Worm (Caenorhabditis elegans) whole organism, young adult: ENCODE data around the gene M162.5.

Experiments
- C06A6.2 ChIP-seq: fragments of 200-800 bp; sonication (Bioruptor generic); conservative IDR thresholded peaks from 2 replicates; pipeline ENCODE4 v1.3.6; 2022; ENCODE audit warnings: missing genetic modification characterization, missing compliant biosample characterization
- D2030.7 ChIP-seq: fragments of 200-800 bp; sonication (Bioruptor generic); IDR thresholded peaks from 2 replicates; pipeline ENCODE4 v1.3.6; 2022; ENCODE audit warnings: missing genetic modification reagents, missing genetic modification characterization, missing compliant biosample characterization
- F23B12.7 ChIP-seq: sonication (generic microtip); optimal IDR thresholded peaks from 2 replicates; lab custom pipeline; 2017; ENCODE audit warnings: missing genetic modification characterization, mild to moderate bottlenecking, missing compliant biosample characterization, antibody characterized with exemption, moderate library complexity; ENCODE audit not compliant: insufficient read depth
- F55B11.4 ChIP-seq: sonication (generic microtip); optimal IDR thresholded peaks from 2 replicates; lab custom pipeline; 2016; ENCODE audit warnings: missing compliant biosample characterization, missing genetic modification characterization, borderline replicate concordance; ENCODE audit not compliant: insufficient read depth
- T26A5.8 ChIP-seq: sonication (generic microtip); optimal IDR thresholded peaks from 2 replicates; lab custom pipeline; 2016; ENCODE audit warnings: missing genetic modification characterization, missing compliant biosample characterization
- Y95B8A.8 ChIP-seq: fragments of 200-800 bp; sonication (Bioruptor generic); IDR thresholded peaks from 2 replicates; pipeline ENCODE4 v1.3.6; 2022; ENCODE audit warnings: missing genetic modification reagents, missing genetic modification characterization, missing compliant biosample characterization
- aptf-2 ChIP-seq: fragments of 200-800 bp; sonication (Bioruptor generic); conservative IDR thresholded peaks from 2 replicates; pipeline ENCODE4 v1.3.6; 2022; ENCODE audit warnings: missing genetic modification reagents, missing genetic modification characterization, missing compliant biosample characterization
- attf-3 ChIP-seq: fragments of 200-800 bp; sonication (Bioruptor generic); conservative IDR thresholded peaks from 2 replicates; pipeline ENCODE4 v1.3.6; 2022; ENCODE audit warnings: missing genetic modification reagents, missing genetic modification characterization, missing compliant biosample characterization
- cebp-1 ChIP-seq, 2 experiments: fragments of 200-800 bp in 1 of 2; sonication (Bioruptor generic) in 1 of 2; sonication (generic microtip) in 1 of 2; IDR thresholded peaks in 1 of 2; optimal IDR thresholded peaks in 1 of 2; 2 replicates each; pipeline versions ENCODE4 v1.3.6 to Lab custom; 2017 to 2022; ENCODE audit warnings: missing compliant biosample characterization in 2 of 2, missing genetic modification characterization in 2 of 2, mild to moderate bottlenecking in 1 of 2, missing genetic modification reagents in 1 of 2, moderate library complexity in 1 of 2
- ceh-27 ChIP-seq: fragments of 200-800 bp; sonication (Bioruptor generic); optimal IDR thresholded peaks from 2 replicates; lab custom pipeline; 2018; ENCODE audit warnings: mild to moderate bottlenecking, missing genetic modification characterization, moderate library complexity, missing compliant biosample characterization
- ceh-40 ChIP-seq: fragments of 200-800 bp; sonication (Bioruptor generic); IDR thresholded peaks from 2 replicates; pipeline ENCODE4 v1.3.6; 2022; ENCODE audit warnings: missing genetic modification characterization, missing compliant biosample characterization
- die-1 ChIP-seq: sonication (generic microtip); optimal IDR thresholded peaks from 2 replicates; lab custom pipeline; 2016; ENCODE audit warnings: missing genotype, mild to moderate bottlenecking, missing genetic modification characterization, missing compliant biosample characterization
- egl-44 ChIP-seq: fragments of 200-800 bp; sonication (Bioruptor generic); IDR thresholded peaks from 2 replicates; pipeline ENCODE4 v1.3.6; 2022; ENCODE audit warnings: missing genetic modification reagents, missing genetic modification characterization, missing compliant biosample characterization
- egrh-3 ChIP-seq: fragments of 200-800 bp; sonication (Bioruptor generic); IDR thresholded peaks from 2 replicates; pipeline ENCODE4 v1.3.6; 2022; ENCODE audit warnings: missing genetic modification reagents, missing genetic modification characterization, missing compliant biosample characterization
- ets-4 ChIP-seq: fragments of 200-800 bp; sonication (Bioruptor generic); optimal IDR thresholded peaks from 2 replicates; lab custom pipeline; 2018; ENCODE audit warnings: mild to moderate bottlenecking, missing genetic modification characterization, missing compliant biosample characterization
- him-1 ChIP-seq: sonication (generic microtip); optimal IDR thresholded peaks from 2 replicates; lab custom pipeline; 2016; ENCODE audit warnings: missing genotype, missing genetic modification reagents, missing genetic modification characterization, missing compliant biosample characterization
- hmg-1.2 ChIP-seq: fragments of 200-800 bp; sonication (Bioruptor generic); IDR thresholded peaks from 2 replicates; pipeline ENCODE4 v1.3.6; 2022; ENCODE audit warnings: missing genetic modification reagents, missing genetic modification characterization, missing compliant biosample characterization
- hmg-20 ChIP-seq: fragments of 200-800 bp; sonication (Bioruptor generic); IDR thresholded peaks from 2 replicates; pipeline ENCODE4 v1.3.6; 2022; ENCODE audit warnings: missing genetic modification reagents, missing genetic modification characterization, missing compliant biosample characterization
- let-607 ChIP-seq, 2 experiments: fragments of 200-800 bp in 1 of 2; sonication (Bioruptor generic) in 1 of 2; sonication (generic microtip) in 1 of 2; optimal IDR thresholded peaks; 2 replicates each; lab custom pipeline; 2016 to 2018; ENCODE audit warnings: mild to moderate bottlenecking in 2 of 2, missing compliant biosample characterization in 2 of 2, missing genetic modification characterization in 2 of 2, moderate library complexity in 2 of 2, missing genotype in 1 of 2
- lin-26 ChIP-seq: fragments of 200-800 bp; sonication (Bioruptor generic); IDR thresholded peaks from 2 replicates; pipeline ENCODE4 v1.3.6; 2022; ENCODE audit warnings: missing genetic modification reagents, missing genetic modification characterization, missing compliant biosample characterization
- lin-35 ChIP-seq, 3 experiments: fragments of 150-350 bp in 2 of 3; sonication (generic microtip) in 1 of 3; optimal IDR thresholded peaks; 2 replicates each; lab custom pipeline; 2014 to 2018; ENCODE audit warnings: missing biosample characterization in 3 of 3, missing genetic modification characterization in 3 of 3, missing genetic modification reagents in 3 of 3
- lin-54 ChIP-seq: fragments of 200-800 bp; sonication (Bioruptor generic); optimal IDR thresholded peaks from 2 replicates; lab custom pipeline; 2018; ENCODE audit warnings: mild to moderate bottlenecking, missing genetic modification characterization, missing compliant biosample characterization
- lsl-1 ChIP-seq: fragments of 200-800 bp; sonication (Bioruptor generic); optimal IDR thresholded peaks from 2 replicates; lab custom pipeline; 2018; ENCODE audit warnings: mild to moderate bottlenecking, missing genetic modification characterization, moderate library complexity, missing compliant biosample characterization
- lsy-27 ChIP-seq: sonication (generic microtip); optimal IDR thresholded peaks from 2 replicates; lab custom pipeline; 2017; ENCODE audit warnings: missing genetic modification characterization, mild to moderate bottlenecking, missing compliant biosample characterization, antibody characterized with exemption, missing genotype, borderline replicate concordance; ENCODE audit not compliant: insufficient read depth
- madf-3 ChIP-seq: fragments of 200-800 bp; sonication (Bioruptor generic); IDR thresholded peaks from 2 replicates; pipeline ENCODE4 v1.3.6; 2022; ENCODE audit warnings: missing genetic modification reagents, missing genetic modification characterization, missing compliant biosample characterization
- madf-8 ChIP-seq: fragments of 200-800 bp; sonication (Bioruptor generic); conservative IDR thresholded peaks from 2 replicates; pipeline ENCODE4 v1.3.6; 2022; ENCODE audit warnings: missing genetic modification reagents, missing genetic modification characterization, missing compliant biosample characterization
- mcd-1 ChIP-seq: fragments of 200-800 bp; sonication (Bioruptor generic); IDR thresholded peaks from 2 replicates; pipeline ENCODE4 v1.3.6; 2022; ENCODE audit warnings: missing genetic modification reagents, missing genetic modification characterization, missing compliant biosample characterization
- nfyb-1 ChIP-seq: fragments of 200-800 bp; sonication (Bioruptor generic); IDR thresholded peaks from 2 replicates; pipeline ENCODE4 v1.3.6; 2022; ENCODE audit warnings: missing genetic modification reagents, missing genetic modification characterization, missing compliant biosample characterization
- nhr-179 ChIP-seq: sonication (generic microtip); optimal IDR thresholded peaks from 2 replicates; lab custom pipeline; 2016; ENCODE audit warnings: mild to moderate bottlenecking, missing genetic modification characterization, missing compliant biosample characterization
- nhr-90 ChIP-seq: sonication (generic microtip); optimal IDR thresholded peaks from 2 replicates; lab custom pipeline; 2016; ENCODE audit warnings: missing genotype, mild to moderate bottlenecking, missing genetic modification characterization, missing compliant biosample characterization
- pbrm-1 ChIP-seq: fragments of 200-800 bp; sonication (Bioruptor generic); IDR thresholded peaks from 2 replicates; pipeline ENCODE4 v1.3.6; 2022; ENCODE audit warnings: missing genetic modification reagents, missing genetic modification characterization, missing compliant biosample characterization
- pha-4 ChIP-seq: fragments of 150-350 bp; sonication (generic microtip); optimal IDR thresholded peaks from 2 replicates; lab custom pipeline; 2014; ENCODE audit warnings: missing biosample characterization, missing genetic modification reagents, missing genetic modification characterization
- rcor-1 ChIP-seq: fragments of 200-800 bp; sonication (Bioruptor generic); IDR thresholded peaks from 2 replicates; pipeline ENCODE4 v1.3.6; 2022; ENCODE audit warnings: missing genetic modification reagents, missing genetic modification characterization, missing compliant biosample characterization
- rec-8 ChIP-seq, 2 experiments: sonication (generic microtip); optimal IDR thresholded peaks; 2 replicates each; lab custom pipeline; 2016; ENCODE audit warnings: mild to moderate bottlenecking in 2 of 2, missing genetic modification characterization in 2 of 2, missing genetic modification reagents in 2 of 2, missing genotype in 2 of 2, missing biosample characterization in 1 of 2, missing compliant biosample characterization in 1 of 2, moderate library complexity in 1 of 2
- rpc-1 ChIP-seq, 2 experiments: fragments of 150-350 bp in 1 of 2; sonication (generic microtip) in 1 of 2; optimal IDR thresholded peaks; 2 replicates each; lab custom pipeline; 2014 to 2018; ENCODE audit warnings: missing biosample characterization in 1 of 2, missing genetic modification characterization in 1 of 2, missing genetic modification reagents in 1 of 2, missing genotype in 1 of 2
- tbp1 ChIP-seq: fragments of 200-800 bp; sonication (Bioruptor generic); optimal IDR thresholded peaks from 2 replicates; lab custom pipeline; 2018; ENCODE audit warnings: mild to moderate bottlenecking, missing genetic modification characterization, missing compliant biosample characterization
- tbx-9 ChIP-seq: sonication (generic microtip); optimal IDR thresholded peaks from 2 replicates; lab custom pipeline; 2016; ENCODE audit warnings: borderline replicate concordance, missing genetic modification characterization, inconsistent platforms, missing compliant biosample characterization
- tlf-1 ChIP-seq: fragments of 200-800 bp; sonication (Bioruptor generic); optimal IDR thresholded peaks from 2 replicates; lab custom pipeline; 2018; ENCODE audit warnings: mild to moderate bottlenecking, missing genetic modification characterization, missing compliant biosample characterization
- zfh-2 ChIP-seq: fragments of 200-800 bp; sonication (Bioruptor generic); conservative IDR thresholded peaks from 2 replicates; pipeline ENCODE4 v1.3.6; 2022; ENCODE audit warnings: missing genetic modification reagents, missing genetic modification characterization, missing compliant biosample characterization
- ztf-18 ChIP-seq: sonication (generic microtip); optimal IDR thresholded peaks from 2 replicates; lab custom pipeline; 2016; ENCODE audit warnings: missing genotype, mild to moderate bottlenecking, missing genetic modification characterization, missing compliant biosample characterization
- ztf-25 ChIP-seq: fragments of 200-800 bp; sonication (Bioruptor generic); IDR thresholded peaks from 2 replicates; pipeline ENCODE4 v1.3.6; 2022; ENCODE audit warnings: missing genetic modification reagents, missing genetic modification characterization, missing compliant biosample characterization
- ztf-28 ChIP-seq: fragments of 200-800 bp; sonication (Bioruptor generic); IDR thresholded peaks from 2 replicates; pipeline ENCODE4 v1.3.6; 2022; ENCODE audit warnings: missing genetic modification reagents, missing genetic modification characterization, missing compliant biosample characterization
- ztf-6 ChIP-seq: fragments of 200-800 bp; sonication (Bioruptor generic); IDR thresholded peaks from 2 replicates; pipeline ENCODE4 v1.3.6; 2022; ENCODE audit warnings: missing genetic modification reagents, missing genetic modification characterization, missing compliant biosample characterization

M162.5 gene

ce11 chrV:19722881-19723280 is 38.0 kb upstream of the M162.5 start (continued):
- no peak for TF ChIP-seq ceh-40 (GFP tag; lab: Robert Waterston, UW)
- TF ChIP-seq him-1 (tag; lab: Kevin White, UChicago) = peak; percentile 4
- TF ChIP-seq Y95B8A.8 = 0 out of 2 replicates have a peak, but pooled peaks have one; percentile 25
- TF ChIP-seq lin-35 (GFP tag; optimal IDR thresholded peaks at IDR 0.05; lab: Kevin White, UChicago) = no peak
- TF ChIP-seq tbx-9 (tag; lab: Kevin White, UChicago) = no peak
- TF ChIP-seq lsy-27 (tag; lab: Kevin White, UChicago) = peak; percentile 49
- 0 out of 2 replicates have a peak, but pooled peaks have one; percentile 43 for TF ChIP-seq hmg-20 (GFP tag; lab: Robert Waterston, UW)
- 0 out of 2 replicates have a peak, but pooled peaks have one; percentile 53 for TF ChIP-seq ztf-25 (GFP tag; lab: Robert Waterston, UW)
- TF ChIP-seq pbrm-1 (GFP tag; lab: Robert Waterston, UW) = peak; percentile 64
- peak; percentile 32 for TF ChIP-seq ztf-18 (tag; lab: Kevin White, UChicago)
- TF ChIP-seq ztf-6 (GFP tag; lab: Robert Waterston, UW) = 0 out of 2 replicates have a peak, but pooled peaks have one; percentile 7
- peak; percentile 3 for TF ChIP-seq lsl-1 (GFP tag; lab: Kevin White, UChicago)
- peak; percentile 29; the same call in 1 of the 2 replicates for TF ChIP-seq nfyb-1 (GFP tag; lab: Robert Waterston, UW)
- TF ChIP-seq D2030.7 (GFP tag; lab: Robert Waterston, UW) = peak; percentile 61
- no peak for TF ChIP-seq nhr-179 (tag; lab: Kevin White, UChicago)
- TF ChIP-seq rcor-1 = 0 out of 2 replicates have a peak, but pooled peaks have one; percentile 42
- no peak for TF ChIP-seq C06A6.2 (GFP tag; lab: Robert Waterston, UW)
- TF ChIP-seq lin-54 = peak; percentile 25
- TF ChIP-seq F23B12.7 (tag; lab: Kevin White, UChicago) = peak; percentile 8
- TF ChIP-seq ets-4 = no peak
- peak; percentile 23 for TF ChIP-seq die-1 (tag; lab: Kevin White, UChicago)
- TF ChIP-seq ceh-27 (GFP tag; lab: Kevin White, UChicago) = peak; percentile 32
- TF ChIP-seq tbp1 (GFP tag; lab: Kevin White, UChicago) = peak; percentile 95
- peak; percentile 69 for TF ChIP-seq hmg-1.2 (GFP tag; lab: Robert Waterston, UW)
- TF ChIP-seq egl-44 (GFP tag; lab: Robert Waterston, UW) = peak; percentile 27; the same call in 1 of the 2 replicates
- no peak for TF ChIP-seq madf-8
- TF ChIP-seq rec-8 (tag; optimal IDR thresholded peaks at IDR 0.05; lab: Kevin White, UChicago) = peak; percentile 5 to 14

DNA sequence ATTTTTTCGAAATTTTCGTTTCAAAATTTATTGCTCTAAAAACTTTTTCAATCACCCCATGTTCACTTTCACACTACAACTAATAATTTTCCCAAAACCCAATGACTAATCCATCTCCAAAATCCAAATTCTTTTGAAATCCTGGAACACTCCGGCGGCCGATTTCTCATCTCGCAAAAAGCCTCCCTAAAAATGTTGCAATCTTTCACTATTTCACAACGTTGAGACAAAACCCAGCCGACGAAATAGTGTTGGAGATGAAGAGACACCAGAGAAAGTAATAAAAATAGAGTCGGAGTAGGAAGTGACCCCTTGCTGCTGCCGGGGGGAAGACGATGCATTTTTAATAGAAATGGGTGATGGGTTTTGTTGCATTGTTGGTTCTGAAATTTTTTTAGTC is 36.3 kb upstream of the M162.5 start:
- TF ChIP-seq hmg-1.2 (GFP tag; lab: Robert Waterston, UW) (peak; percentile 62), cebp-1 (GFP tag; IDR thresholded peaks at IDR 0.05; lab: Robert Waterston, UW) (0 out of 2 replicates have a peak, but pooled peaks have one; percentile 13), cebp-1 (tag; optimal IDR thresholded peaks at IDR 0.05; lab: Kevin White, UChicago) (peak; percentile 55), ceh-40 (GFP tag; lab: Robert Waterston, UW) (no peak), madf-8 (no peak)
- TF ChIP-seq, all 124 proteins: peak for 2

DNA sequence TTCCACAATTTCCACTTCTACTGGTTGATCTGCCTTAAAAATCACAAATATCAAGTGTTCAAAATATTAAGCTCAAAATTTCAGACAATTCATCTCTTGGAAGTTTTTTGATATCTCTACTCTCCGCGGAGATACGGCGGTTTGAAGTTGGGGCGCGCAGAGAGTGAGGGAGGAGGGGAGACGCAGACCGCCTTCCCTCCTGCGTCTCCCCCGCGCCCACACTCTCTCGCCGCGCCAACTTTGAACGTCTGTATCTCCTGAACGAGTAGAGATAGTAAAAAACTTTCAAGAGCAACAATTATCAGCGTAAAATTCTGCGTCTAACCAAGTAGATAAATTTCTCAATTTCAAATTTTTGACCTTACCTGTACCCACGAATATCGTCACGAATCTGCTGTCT is 32.9 kb upstream of the M162.5 start:
- TF ChIP-seq aptf-2 (GFP tag; lab: Robert Waterston, UW) (no peak), lin-26 (GFP tag; lab: Robert Waterston, UW) (no peak), egrh-3 (GFP tag; lab: Robert Waterston, UW) (peak; percentile 53; the same call in 1 of the 2 replicates), ztf-28 (no peak), pha-4 (tag; lab: Kevin White, UChicago) (no peak), tlf-1 (GFP tag; lab: Kevin White, UChicago) (no peak), hmg-1.2 (GFP tag; lab: Robert Waterston, UW) (peak; percentile 87), lsl-1 (GFP tag; lab: Kevin White, UChicago) (no peak), T26A5.8 (tag; lab: Kevin White, UChicago) (no peak), attf-3 (GFP tag; lab: Robert Waterston, UW) (no peak), mcd-1 (GFP tag; lab: Robert Waterston, UW) (0 out of 2 replicates have a peak, but pooled peaks have one; percentile 7), madf-3 (GFP tag; lab: Robert Waterston, UW) (no peak), F55B11.4 (tag; lab: Kevin White, UChicago) (no peak), nhr-90 (tag; lab: Kevin White, UChicago) (no peak), let-607 (tag; optimal IDR thresholded peaks at IDR 0.05; lab: Kevin White, UChicago) (no peak), rpc-1 (optimal IDR thresholded peaks at IDR 0.05; lab: Kevin White, UChicago) (no peak), rpc-1 (tag; optimal IDR thresholded peaks at IDR 0.05; lab: Kevin White, UChicago) (no peak), zfh-2 (GFP tag; lab: Robert Waterston, UW) (no peak; the same call in 1 of the 2 replicates)
